Fruit fly (Drosophila melanogaster) whole organism, embryonic: ENCODE measurements around the gene Taf6.

Experiments
- CG11560 ChIP-seq: fragments of 200-800 bp; sonication (Bioruptor generic); IDR thresholded peaks from 3 replicates; pipeline ENCODE4 v1.3.6; 2022; ENCODE audit warnings: missing biosample characterization, missing genetic modification characterization
- CG11695 ChIP-seq: fragments of 200-800 bp; sonication (Bioruptor generic); IDR thresholded peaks from 3 replicates; pipeline ENCODE4 v1.3.6; 2022; ENCODE audit warnings: missing biosample characterization, missing genetic modification characterization
- CG13296 ChIP-seq: fragments of 200-800 bp; sonication (Bioruptor generic); optimal IDR thresholded peaks from 3 replicates; lab custom pipeline; 2018; ENCODE audit warnings: missing biosample characterization, mild to moderate bottlenecking, missing genetic modification characterization
- CG14667 ChIP-seq: fragments of 200-800 bp; sonication (Bioruptor generic); IDR thresholded peaks from 2 replicates; pipeline ENCODE4 v1.3.6; 2022; ENCODE audit warnings: missing biosample characterization, missing genetic modification characterization
- CG14710 ChIP-seq: fragments of 200-800 bp; sonication (Bioruptor generic); optimal IDR thresholded peaks from 3 replicates; lab custom pipeline; 2019; ENCODE audit warnings: missing biosample characterization, mild to moderate bottlenecking, missing genetic modification characterization, moderate library complexity
- CG15011 ChIP-seq: fragments of 200-800 bp; sonication (Bioruptor generic); optimal IDR thresholded peaks from 3 replicates; lab custom pipeline; 2018; ENCODE audit warnings: missing biosample characterization, mild to moderate bottlenecking, missing genetic modification characterization
- CG17829 ChIP-seq: fragments of 200-800 bp; optimal IDR thresholded peaks from 2 replicates; lab custom pipeline; 2019; ENCODE audit warnings: missing biosample characterization, mild to moderate bottlenecking, missing genetic modification characterization, moderate library complexity
- CG31224 ChIP-seq: fragments of 200-800 bp; sonication (Bioruptor generic); IDR thresholded peaks from 2 replicates; pipeline ENCODE4 v1.3.6; 2022; ENCODE audit warnings: missing biosample characterization, missing genetic modification characterization
- CG33213 ChIP-seq: fragments of 200-800 bp; sonication (Bioruptor generic); optimal IDR thresholded peaks from 3 replicates; lab custom pipeline; 2016; ENCODE audit warnings: missing biosample characterization, missing genetic modification characterization
- CG4328 ChIP-seq: fragments of 200-800 bp; sonication (Bioruptor generic); optimal IDR thresholded peaks from 3 replicates; lab custom pipeline; 2017; ENCODE audit warnings: missing biosample characterization, missing genetic modification reagents, missing genetic modification characterization
- CG43689 ChIP-seq: fragments of 200-800 bp; sonication (Bioruptor generic); IDR thresholded peaks from 2 replicates; pipeline ENCODE4 v1.3.6; 2022; ENCODE audit warnings: missing biosample characterization, missing genetic modification characterization
- CG4404 ChIP-seq: fragments of 200-800 bp; sonication (Bioruptor generic); IDR thresholded peaks from 2 replicates; pipeline ENCODE4 v1.3.6; 2022; ENCODE audit warnings: missing biosample characterization, missing genetic modification characterization
- CG6683 ChIP-seq: fragments of 200-800 bp; sonication (Bioruptor generic); optimal IDR thresholded peaks from 2 replicates; lab custom pipeline; 2017; ENCODE audit warnings: missing biosample characterization, mild to moderate bottlenecking, missing genetic modification characterization, missing genetic modification reagents
- CG7357 ChIP-seq: fragments of 200-800 bp; sonication (Bioruptor generic); IDR thresholded peaks from 3 replicates; pipeline ENCODE4 v1.3.6; 2022; ENCODE audit warnings: missing biosample characterization, missing genetic modification characterization
- CG8765 ChIP-seq: fragments of 200-800 bp; sonication (Bioruptor generic); IDR thresholded peaks from 2 replicates; pipeline ENCODE4 v1.3.6; 2022; ENCODE audit warnings: missing biosample characterization, missing genetic modification characterization
- CG9215 ChIP-seq: fragments of 200-800 bp; sonication (Bioruptor generic); IDR thresholded peaks from 2 replicates; pipeline ENCODE4 v1.3.6; 2022; ENCODE audit warnings: missing biosample characterization, missing genetic modification characterization
- CG9609 ChIP-seq: fragments of 200-800 bp; sonication (Bioruptor generic); optimal IDR thresholded peaks from 3 replicates; lab custom pipeline; 2016; ENCODE audit warnings: missing biosample characterization, missing genetic modification characterization
- CG9932 ChIP-seq: fragments of 200-800 bp; sonication (Bioruptor generic); IDR thresholded peaks from 2 replicates; pipeline ENCODE4 v1.3.6; 2022; ENCODE audit warnings: missing biosample characterization, missing genetic modification characterization
- Deaf1 ChIP-seq: fragments of 200-800 bp; optimal IDR thresholded peaks from 3 replicates; lab custom pipeline; 2019; ENCODE audit warnings: missing biosample characterization, mild to moderate bottlenecking, missing genetic modification characterization, moderate library complexity
- Dp ChIP-seq: fragments of 200-800 bp; sonication (Bioruptor generic); optimal IDR thresholded peaks from 2 replicates; lab custom pipeline; 2018; ENCODE audit warnings: missing biosample characterization, mild to moderate bottlenecking, missing genetic modification characterization, moderate library complexity
- ERR ChIP-seq: fragments of 200-800 bp; sonication (Bioruptor generic); optimal IDR thresholded peaks from 2 replicates; lab custom pipeline; 2016; ENCODE audit warnings: missing biosample characterization, missing genetic modification characterization
- HHEX ChIP-seq: fragments of 200-800 bp; sonication (Bioruptor generic); optimal IDR thresholded peaks from 3 replicates; lab custom pipeline; 2017; ENCODE audit warnings: missing biosample characterization, mild to moderate bottlenecking, missing genetic modification characterization, missing genetic modification reagents
- Hr3 ChIP-seq: fragments of 200-800 bp; sonication (Bioruptor generic); optimal IDR thresholded peaks from 3 replicates; lab custom pipeline; 2016; ENCODE audit warnings: missing biosample characterization, missing genetic modification characterization
- Hr51 ChIP-seq, 2 experiments: fragments of 200-800 bp; sonication (Bioruptor generic); optimal IDR thresholded peaks; 2 replicates in 1 of 2; 3 replicates in 1 of 2; lab custom pipeline; 2016 to 2018; ENCODE audit warnings: missing biosample characterization in 2 of 2, missing genetic modification characterization in 2 of 2, mild to moderate bottlenecking in 1 of 2, moderate library complexity in 1 of 2
- Side ChIP-seq: fragments of 200-800 bp; sonication (Bioruptor generic); optimal IDR thresholded peaks from 2 replicates; lab custom pipeline; 2016; ENCODE audit warnings: missing biosample characterization, missing genetic modification characterization
- Sin3A ChIP-seq: fragments of >200 bp; optimal IDR thresholded peaks from 2 replicates; lab custom pipeline; 2018
- TFAM ChIP-seq: fragments of 200-800 bp; sonication (Bioruptor generic); optimal IDR thresholded peaks from 2 replicates; lab custom pipeline; 2017; ENCODE audit warnings: missing biosample characterization, missing genetic modification characterization, inconsistent platforms
- ato ChIP-seq: fragments of 200-800 bp; sonication (Bioruptor generic); IDR thresholded peaks from 2 replicates; pipeline ENCODE4 v1.3.6; 2022; ENCODE audit warnings: missing biosample characterization, missing genetic modification characterization; ENCODE audit not compliant: partially characterized antibody
- az2 ChIP-seq: fragments of 200-800 bp; sonication (Bioruptor generic); optimal IDR thresholded peaks from 3 replicates; lab custom pipeline; 2016; ENCODE audit warnings: missing biosample characterization, missing genetic modification characterization
- bcd ChIP-seq: fragments of 200-800 bp; sonication (Bioruptor generic); optimal IDR thresholded peaks from 2 replicates; lab custom pipeline; 2017; ENCODE audit warnings: missing biosample characterization, mild to moderate bottlenecking, missing genetic modification characterization
- br ChIP-seq: fragments of >200 bp; optimal IDR thresholded peaks from 2 replicates; lab custom pipeline; 2017
- bsh ChIP-seq, 2 experiments: fragments of 200-800 bp; sonication (Bioruptor generic); optimal IDR thresholded peaks; 2 replicates each; lab custom pipeline; 2017 to 2018; ENCODE audit warnings: mild to moderate bottlenecking in 2 of 2, missing biosample characterization in 2 of 2, missing genetic modification characterization in 2 of 2, moderate library complexity in 1 of 2
- cad ChIP-seq: fragments of >200 bp; optimal IDR thresholded peaks from 2 replicates; lab custom pipeline; 2017; ENCODE audit warnings: missing biosample characterization, missing genetic modification characterization
- caup ChIP-seq: fragments of 200-800 bp; sonication (Bioruptor generic); optimal IDR thresholded peaks from 3 replicates; lab custom pipeline; 2017; ENCODE audit warnings: missing biosample characterization, mild to moderate bottlenecking, missing genetic modification characterization, moderate library complexity; ENCODE audit not compliant: severe bottlenecking
- corto ChIP-seq: fragments of 200-800 bp; sonication (Bioruptor generic); optimal IDR thresholded peaks from 2 replicates; lab custom pipeline; 2016; ENCODE audit warnings: missing biosample characterization, mild to moderate bottlenecking, missing genetic modification characterization, moderate library complexity
- crc ChIP-seq: fragments of 200-800 bp; sonication (Bioruptor generic); optimal IDR thresholded peaks from 2 replicates; lab custom pipeline; 2016; ENCODE audit warnings: missing biosample characterization, missing genetic modification characterization
- dm ChIP-seq: fragments of 200-800 bp; sonication (Bioruptor generic); optimal IDR thresholded peaks from 3 replicates; lab custom pipeline; 2016; ENCODE audit warnings: missing biosample characterization, missing genetic modification characterization
- eve ChIP-seq, 2 experiments: fragments of >200 bp; optimal IDR thresholded peaks; 2 replicates each; lab custom pipeline; 2017; ENCODE audit warnings: missing biosample characterization in 2 of 2, missing genetic modification characterization in 2 of 2
- fd96Cb ChIP-seq: fragments of 200-800 bp; sonication (Bioruptor generic); optimal IDR thresholded peaks from 2 replicates; lab custom pipeline; 2018; ENCODE audit warnings: missing biosample characterization, mild to moderate bottlenecking, missing genetic modification characterization, moderate library complexity
- grn ChIP-seq: fragments of 200-800 bp; sonication (Bioruptor generic); optimal IDR thresholded peaks from 3 replicates; lab custom pipeline; 2017; ENCODE audit warnings: missing biosample characterization, missing genetic modification characterization
- ham ChIP-seq: fragments of 200-800 bp; sonication (Bioruptor generic); IDR thresholded peaks from 2 replicates; pipeline ENCODE4 v1.3.6; 2022; ENCODE audit warnings: missing biosample characterization, missing genetic modification characterization
- nau ChIP-seq: fragments of 200-800 bp; sonication (Bioruptor generic); optimal IDR thresholded peaks from 3 replicates; lab custom pipeline; 2017; ENCODE audit warnings: missing biosample characterization, mild to moderate bottlenecking, missing genetic modification characterization, missing genetic modification reagents
- nerfin-1 ChIP-seq: fragments of 200-800 bp; sonication (Bioruptor generic); optimal IDR thresholded peaks from 3 replicates; lab custom pipeline; 2019; ENCODE audit warnings: missing biosample characterization, mild to moderate bottlenecking, missing genetic modification characterization, moderate library complexity
- nmo ChIP-seq: fragments of 200-800 bp; sonication (Bioruptor generic); optimal IDR thresholded peaks from 2 replicates; lab custom pipeline; 2018; ENCODE audit warnings: missing biosample characterization, mild to moderate bottlenecking, missing genetic modification characterization, moderate library complexity
- otp ChIP-seq: fragments of 200-800 bp; sonication (Bioruptor generic); IDR thresholded peaks from 3 replicates; pipeline ENCODE4, ENCODE4 v1.3.6; 2022; ENCODE audit warnings: missing biosample characterization, missing genetic modification characterization
- pb ChIP-seq: fragments of 200-800 bp; sonication (Bioruptor generic); optimal IDR thresholded peaks from 3 replicates; lab custom pipeline; 2016; ENCODE audit warnings: missing biosample characterization, missing genetic modification characterization
- peb ChIP-seq: fragments of 200-800 bp; sonication (Bioruptor generic); IDR thresholded peaks from 2 replicates; pipeline ENCODE4 v1.3.6; 2022; ENCODE audit warnings: missing biosample characterization, missing genetic modification characterization
- pho ChIP-seq: fragments of 200-800 bp; sonication (Bioruptor generic); optimal IDR thresholded peaks from 2 replicates; lab custom pipeline; 2016; ENCODE audit warnings: missing biosample characterization, missing genetic modification characterization
- psq ChIP-seq: fragments of 200-800 bp; sonication (Bioruptor generic); optimal IDR thresholded peaks from 2 replicates; lab custom pipeline; 2017; ENCODE audit warnings: missing biosample characterization, missing genetic modification characterization
- pzg ChIP-seq: fragments of 200-800 bp; sonication (Bioruptor generic); optimal IDR thresholded peaks from 3 replicates; lab custom pipeline; 2018; ENCODE audit warnings: missing biosample characterization, mild to moderate bottlenecking, missing genetic modification characterization, moderate library complexity
- sens-2 ChIP-seq: fragments of 200-800 bp; sonication (Bioruptor generic); IDR thresholded peaks from 2 replicates; pipeline ENCODE4 v1.3.6; 2022; ENCODE audit warnings: missing biosample characterization, missing genetic modification characterization
- tin ChIP-seq: fragments of 200-800 bp; sonication (Bioruptor generic); optimal IDR thresholded peaks from 3 replicates; lab custom pipeline; 2016; ENCODE audit warnings: missing biosample characterization, missing genetic modification characterization
- tup ChIP-seq: fragments of 200-800 bp; sonication (Bioruptor generic); optimal IDR thresholded peaks from 2 replicates; lab custom pipeline; 2016; ENCODE audit warnings: missing biosample characterization, mild to moderate bottlenecking, missing genetic modification characterization, moderate library complexity

Taf6 gene

dm6 chr3L:19585979-19586378 is 12.9 kb upstream of the Taf6 start, which contains the start of the genes CG9231 and CG9330 (continued):
- TF ChIP-seq HHEX (GFP tag; lab: Kevin White, UChicago) (no peak), CG17829 (peak; percentile 54), CG31224 (GFP tag; lab: Robert Waterston, UW) (no peak), CG9215 (no peak), sens-2 (GFP tag; lab: Robert Waterston, UW) (no peak), grn (GFP tag; lab: Kevin White, UChicago) (no peak), CG8765 (GFP tag; lab: Robert Waterston, UW) (no peak), nau (GFP tag; lab: Kevin White, UChicago) (no peak), CG14667 (GFP tag; lab: Robert Waterston, UW) (no peak), nmo (GFP tag; lab: Kevin White, UChicago) (peak; percentile 55), CG9932 (no peak), Hr51 (GFP tag; optimal IDR thresholded peaks at IDR 0.05; lab: Kevin White, UChicago) (peak; percentile 11 to 38), caup (GFP tag; lab: Kevin White, UChicago) (no peak), dm (GFP tag; lab: Kevin White, UChicago) (no peak), pzg (GFP tag; lab: Kevin White, UChicago) (peak; percentile 75), crc (no peak), br (lab: Kevin White, UChicago) (no peak), cad (no peak), Hr3 (GFP tag; lab: Kevin White, UChicago) (no peak), CG4328 (GFP tag; lab: Kevin White, UChicago) (no peak), eve (GFP tag; optimal IDR thresholded peaks at IDR 0.05; lab: Kevin White, UChicago) (no peak), bcd (GFP tag; lab: Kevin White, UChicago) (no peak), pho (GFP tag; lab: Kevin White, UChicago) (no peak), CG7357 (GFP tag; lab: Robert Waterston, UW) (0 out of 3 replicates have a peak, but pooled peaks have one; percentile 55), nerfin-1 (tag; lab: Kevin White, UChicago) (peak; percentile 55), Dp (GFP tag; lab: Kevin White, UChicago) (peak; percentile 39), CG6683 (GFP tag; lab: Kevin White, UChicago) (no peak), Deaf1 (tag; lab: Kevin White, UChicago) (peak; percentile 49), ato (GFP tag; lab: Robert Waterston, UW) (no peak), TFAM (GFP tag; lab: Kevin White, UChicago) (no peak), corto (GFP tag; lab: Kevin White, UChicago) (no peak), tup (GFP tag; lab: Kevin White, UChicago) (no peak), CG11695 (no peak), Sin3A (lab: Kevin White, UChicago) (peak; percentile 80), Side (GFP tag; lab: Kevin White, UChicago) (peak; percentile 5), CG43689 (GFP tag; lab: Robert Waterston, UW) (no peak), ERR (GFP tag; lab: Kevin White, UChicago) (no peak), peb (no peak), CG13296 (no peak), ham (GFP tag; lab: Robert Waterston, UW) (no peak), psq (GFP tag; lab: Kevin White, UChicago) (no peak), otp (GFP tag; lab: Robert Waterston, UW) (no peak), CG33213 (GFP tag; lab: Kevin White, UChicago) (peak; percentile 34), CG9609 (GFP tag; lab: Kevin White, UChicago) (no peak), fd96Cb (tag; lab: Kevin White, UChicago) (no peak), CG11560 (tag; lab: Robert Waterston, UW) (no peak), tin (GFP tag; lab: Kevin White, UChicago) (no peak), bsh (GFP tag; optimal IDR thresholded peaks at IDR 0.05; lab: Kevin White, UChicago) (no peak), CG15011 (GFP tag; lab: Kevin White, UChicago) (no peak), CG14710 (tag; lab: Kevin White, UChicago) (peak; percentile 81), az2 (GFP tag; lab: Kevin White, UChicago) (peak; percentile 9), CG4404 (GFP tag; lab: Robert Waterston, UW) (no peak), pb (GFP tag; lab: Kevin White, UChicago) (no peak)
